Worm (Caenorhabditis elegans): ENCODE measurements around the gene nhr-6.

The nhr-6 gene

ce11 chrIII:3569763-3570162 lies 3.6 kb upstream of the nhr-6 start:
- TF ChIP-seq nfya-2 (GFP tag; IDR thresholded peaks at IDR 0.05), result no peak
- no peak for TF ChIP-seq egl-18 (GFP tag; IDR thresholded peaks at IDR 0.05)
- TF ChIP-seq tbx-9 (tag; optimal IDR thresholded peaks at IDR 0.05; ENCODE audit: borderline replicate concordance), result no peak
- TF ChIP-seq lsl-1 (GFP tag; optimal IDR thresholded peaks at IDR 0.05), result no peak
- TF ChIP-seq hsf-1 (GFP tag; IDR thresholded peaks at IDR 0.05), result no peak
- no peak for TF ChIP-seq F23B12.7 (tag; optimal IDR thresholded peaks at IDR 0.05; ENCODE audit: insufficient read depth)
- TF ChIP-seq B0035.1 (tag; optimal IDR thresholded peaks at IDR 0.05), result no peak
- no peak for TF ChIP-seq efl-1 (GFP tag; optimal IDR thresholded peaks at IDR 0.05)
- no peak for TF ChIP-seq ztf-28 (GFP tag; IDR thresholded peaks at IDR 0.05)
- TF ChIP-seq unc-62 (GFP tag; optimal IDR thresholded peaks at IDR 0.05), result no peak
- no peak for TF ChIP-seq nhr-90 (tag; optimal IDR thresholded peaks at IDR 0.05)
- no peak for TF ChIP-seq D2030.7 (GFP tag; IDR thresholded peaks at IDR 0.05)
- TF ChIP-seq ekl-4 (GFP tag; IDR thresholded peaks at IDR 0.05), result no peak

- TF ChIP-seq snpc-4 (GFP tag; optimal IDR thresholded peaks at IDR 0.05) (no peak), snpc-4 (tag; optimal IDR thresholded peaks at IDR 0.05) (no peak), dox-1 (GFP tag; IDR thresholded peaks at IDR 0.05) (peak; percentile 61), nhr-80 (tag; optimal IDR thresholded peaks at IDR 0.05) (peak; percentile 78), nfya-2 (GFP tag; IDR thresholded peaks at IDR 0.05) (no peak), ets-4 (GFP tag; optimal IDR thresholded peaks at IDR 0.05) (no peak), atf-7 (tag; optimal IDR thresholded peaks at IDR 0.05) (peak; percentile 47)
These were observed 1.9 kb upstream of the nhr-6 start for ce11 chrIII:3571371-3571902.

ce11 chrIII:3581636-3582035 lies 8.3 kb downstream of the nhr-6 start, which contains the start of gene C48D5.3:
Gene C48D5.3 (minus strand): TSS chrIII:3581736.
- TF ChIP-seq nhr-90 (tag; optimal IDR thresholded peaks at IDR 0.05), result no peak

ce11 chrIII:3583341-3583740 lies 10.0 kb downstream of the nhr-6 start:
- no peak for TF ChIP-seq nfya-1 (tag; optimal IDR thresholded peaks at IDR 0.05; ENCODE audit: borderline replicate concordance, insufficient read depth)
- TF ChIP-seq hmg-1.2 (GFP tag; IDR thresholded peaks at IDR 0.05), result peak; percentile 88
- no peak for TF ChIP-seq rpc-1 (optimal IDR thresholded peaks at IDR 0.05)
- TF ChIP-seq rpc-1 (tag; optimal IDR thresholded peaks at IDR 0.05), result no peak
- TF ChIP-seq zfh-2 (GFP tag; conservative IDR thresholded peaks at IDR 0.05), result 0 out of 2 replicates have a peak, but pooled peaks have one; percentile 16

- TF ChIP-seq nhr-90 (tag; optimal IDR thresholded peaks at IDR 0.05), result no peak
- no peak for TF ChIP-seq hlh-26 (GFP tag; conservative IDR thresholded peaks at IDR 0.05)
- no peak for TF ChIP-seq D2030.7 (GFP tag; IDR thresholded peaks at IDR 0.05)
- TF ChIP-seq egl-18 (GFP tag; IDR thresholded peaks at IDR 0.05), result no peak
- TF ChIP-seq F23B12.7 (tag; optimal IDR thresholded peaks at IDR 0.05; ENCODE audit: insufficient read depth), result no peak
- no peak for TF ChIP-seq sea-2 (GFP tag; IDR thresholded peaks at IDR 0.05)
- TF ChIP-seq madf-8 (GFP tag; conservative IDR thresholded peaks at IDR 0.05), result no peak
- no peak for TF ChIP-seq tbx-9 (tag; optimal IDR thresholded peaks at IDR 0.05; ENCODE audit: borderline replicate concordance)
- TF ChIP-seq ztf-28 (GFP tag; IDR thresholded peaks at IDR 0.05), result no peak
- TF ChIP-seq him-1 (tag; optimal IDR thresholded peaks at IDR 0.05), result no peak
- TF ChIP-seq nfyb-1 (GFP tag; IDR thresholded peaks at IDR 0.05), result no peak
- TF ChIP-seq sptf-2 (GFP tag; optimal IDR thresholded peaks at IDR 0.05), result no peak
- no peak for TF ChIP-seq ceh-40 (GFP tag; IDR thresholded peaks at IDR 0.05)
- no peak for TF ChIP-seq xnd-1 (tag; optimal IDR thresholded peaks at IDR 0.05)
- TF ChIP-seq akir-1 (GFP tag; optimal IDR thresholded peaks at IDR 0.05), result no peak
- TF ChIP-seq T07F8.4 (tag; optimal IDR thresholded peaks at IDR 0.05), result no peak
- no peak for TF ChIP-seq snpc-1.1 (tag; optimal IDR thresholded peaks at IDR 0.05; ENCODE audit: insufficient read depth)
These were observed 14.8 kb downstream of the nhr-6 start for ce11 chrIII:3588183-3588582.

Data from whole organism, young adult.